Fruit fly (Drosophila melanogaster): ENCODE data around the gene nej.

- TF ChIP-seq pan (optimal IDR thresholded peaks at IDR 0.05) (no peak), h (GFP tag; optimal IDR thresholded peaks at IDR 0.05) (no peak), tai (GFP tag; optimal IDR thresholded peaks at IDR 0.05) (no peak), usp (GFP tag; optimal IDR thresholded peaks at IDR 0.05) (no peak), dsf (GFP tag; optimal IDR thresholded peaks at IDR 0.05; ENCODE audit: borderline replicate concordance) (no peak), rgr (GFP tag; optimal IDR thresholded peaks at IDR 0.05) (no peak), dmrt93B (GFP tag; optimal IDR thresholded peaks at IDR 0.05) (no peak), CrebA (GFP tag; optimal IDR thresholded peaks at IDR 0.05; ENCODE audit: borderline replicate concordance) (no peak), Myc (optimal IDR thresholded peaks at IDR 0.05) (no peak), foxo (GFP tag; optimal IDR thresholded peaks at IDR 0.05) (no peak)
Measured at dm6 chrX:9692297-9693013, 5.6 kb upstream of the nej start.
